Worm (Caenorhabditis elegans): Measurements from ENCODE around the gene gtap-1.

- TF ChIP-seq nhr-237 (tag; optimal IDR thresholded peaks at IDR 0.05): no peak
- TF ChIP-seq fkh-10 (GFP tag; optimal IDR thresholded peaks at IDR 0.05): no peak
- no peak for TF ChIP-seq pqm-1 (tag; optimal IDR thresholded peaks at IDR 0.05)
- no peak for TF ChIP-seq ztf-11 (tag; optimal IDR thresholded peaks at IDR 0.05)
- no peak for TF ChIP-seq daf-12 (tag; optimal IDR thresholded peaks at IDR 0.05)
- no peak for TF ChIP-seq egl-27 (tag; optimal IDR thresholded peaks at IDR 0.05)
- no peak for TF ChIP-seq hmg-1.1 (GFP tag; IDR thresholded peaks at IDR 0.05)
- no peak for TF ChIP-seq fos-1 (tag; optimal IDR thresholded peaks at IDR 0.05)
- no peak for TF ChIP-seq dmd-8 (GFP tag; IDR thresholded peaks at IDR 0.05)
- TF ChIP-seq lir-3 (tag; optimal IDR thresholded peaks at IDR 0.05): no peak
- TF ChIP-seq lin-39 (tag; optimal IDR thresholded peaks at IDR 0.05): no peak
- no peak for TF ChIP-seq ZK546.5 (tag; optimal IDR thresholded peaks at IDR 0.05)
- TF ChIP-seq zag-1 (tag; optimal IDR thresholded peaks at IDR 0.05): no peak
Observed at ce11 chrII:5818298-5818697, 14.7 kb downstream of the gtap-1 start, which contains the start of gene ZK1248.4.
